Worm (Caenorhabditis elegans) whole organism, mixed stage, embryonic: Measurements from ENCODE around the gene best-23.

Experiments used
- drap-1 ChIP-seq: fragments of 200-800 bp; sonication (Bioruptor generic); optimal IDR thresholded peaks from 3 replicates; lab custom pipeline; 2018; ENCODE audit warnings: mild to moderate bottlenecking, missing genetic modification characterization, missing compliant biosample characterization
- lin-13 ChIP-seq: fragments of 150-350 bp; optimal IDR thresholded peaks from 2 replicates; lab custom pipeline; 2014; ENCODE audit warnings: missing biosample characterization, missing genetic modification characterization
- lsy-2 ChIP-seq: fragments of 150-350 bp; optimal IDR thresholded peaks from 2 replicates; lab custom pipeline; 2014; ENCODE audit warnings: missing biosample characterization, missing genetic modification characterization
- mab-5 ChIP-seq: fragments of 150-350 bp; optimal IDR thresholded peaks from 2 replicates; lab custom pipeline; 2014; ENCODE audit warnings: missing biosample characterization, missing genetic modification characterization
- nhr-237 ChIP-seq: fragments of 150-350 bp; optimal IDR thresholded peaks from 2 replicates; lab custom pipeline; 2014; ENCODE audit warnings: missing biosample characterization, missing genetic modification characterization
- nhr-76 ChIP-seq: sonication (generic microtip); optimal IDR thresholded peaks from 2 replicates; lab custom pipeline; 2017; ENCODE audit warnings: missing biosample characterization, missing genetic modification characterization
- sptf-1 ChIP-seq: sonication (generic microtip); optimal IDR thresholded peaks from 2 replicates; lab custom pipeline; 2017; ENCODE audit warnings: mild to moderate bottlenecking, missing genetic modification characterization, moderate library complexity, missing compliant biosample characterization
- unc-62 ChIP-seq: fragments of 150-350 bp; optimal IDR thresholded peaks from 2 replicates; lab custom pipeline; 2014; ENCODE audit warnings: missing biosample characterization, missing genetic modification reagents, missing genetic modification characterization

- no peak for TF ChIP-seq drap-1 (GFP tag; lab: Kevin White, UChicago)
- no peak for TF ChIP-seq nhr-237 (tag; lab: Kevin White, UChicago)
- no peak for TF ChIP-seq mab-5 (tag; lab: Kevin White, UChicago)
- TF ChIP-seq sptf-1 (tag; lab: Kevin White, UChicago) = no peak
- no peak for TF ChIP-seq lin-13 (tag; lab: Kevin White, UChicago)
- no peak for TF ChIP-seq lsy-2 (tag; lab: Kevin White, UChicago)
- TF ChIP-seq nhr-76 (tag; lab: Kevin White, UChicago) = no peak
- TF ChIP-seq unc-62 (GFP tag; lab: Kevin White, UChicago) = peak; percentile 7
Measured at ce11 chrII:7935622-7936021, 28.2 kb upstream of the best-23 start.
